Worm (Caenorhabditis elegans): ENCODE results near the gene F52G3.7.
A peak's percentile ranks its signal among the peaks of the same experiment; 100 is the strongest.

- TF ChIP-seq R02D3.7 (tag; optimal IDR thresholded peaks at IDR 0.05) (no peak), elt-1 (tag; optimal IDR thresholded peaks at IDR 0.05) (no peak), fos-1 (tag; optimal IDR thresholded peaks at IDR 0.05) (no peak), nfya-1 (tag; optimal IDR thresholded peaks at IDR 0.05; ENCODE audit: insufficient read depth) (peak; percentile 27), hmg-11 (tag; optimal IDR thresholded peaks at IDR 0.05) (no peak), sea-2 (GFP tag; optimal IDR thresholded peaks at IDR 0.05) (no peak), zag-1 (tag; optimal IDR thresholded peaks at IDR 0.05) (peak; percentile 16), snpc-4 (tag; optimal IDR thresholded peaks at IDR 0.05) (no peak), ceh-16 (tag; optimal IDR thresholded peaks at IDR 0.05) (no peak), aly-2 (tag; optimal IDR thresholded peaks at IDR 0.05) (no peak), skn-1 (tag; optimal IDR thresholded peaks at IDR 0.05) (no peak), mdl-1 (tag; optimal IDR thresholded peaks at IDR 0.05) (no peak)
These were observed 27.7 kb downstream of the F52G3.7 start for ce11 chrX:16991437-16991836.
